Fruit fly (Drosophila melanogaster): Measurements from ENCODE around the gene Snmp1.

Snmp1 gene

DNA sequence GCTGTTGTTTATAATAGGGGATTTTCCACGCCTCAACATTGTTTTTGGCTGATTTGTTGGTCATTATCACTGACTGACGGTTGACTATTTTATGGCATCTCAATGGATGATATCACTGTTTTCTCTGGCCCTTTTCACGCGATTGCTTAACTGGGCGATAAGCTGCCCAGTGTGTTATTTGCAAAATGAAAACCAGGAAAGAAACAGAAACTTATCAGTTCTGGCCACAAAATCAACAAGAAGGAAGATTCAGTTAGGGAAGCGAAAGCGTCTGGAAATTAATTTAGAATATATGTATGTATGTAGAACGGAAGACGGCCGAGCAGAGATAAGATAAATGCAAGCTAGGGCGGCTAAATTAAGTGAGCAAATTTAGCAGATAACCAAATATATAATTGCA is 14.0 kb upstream of the Snmp1 start:
- TF ChIP-seq CG4496 (GFP tag; IDR thresholded peaks at IDR 0.05) (no peak), CG12605 (GFP tag; IDR thresholded peaks at IDR 0.05) (no peak), EcR (GFP tag; optimal IDR thresholded peaks at IDR 0.05) (no peak), CG32121 (GFP tag; IDR thresholded peaks at IDR 0.05) (no peak), Snoo (tag; optimal IDR thresholded peaks at IDR 0.05) (no peak), CG17806 (tag; optimal IDR thresholded peaks at IDR 0.05) (no peak), fd96Ca (GFP tag; IDR thresholded peaks at IDR 0.05) (no peak), CG15710 (tag; optimal IDR thresholded peaks at IDR 0.05) (no peak), Pif1B (GFP tag; optimal IDR thresholded peaks at IDR 0.05) (no peak), CG8301 (tag; optimal IDR thresholded peaks at IDR 0.05) (no peak), CG9948 (tag; optimal IDR thresholded peaks at IDR 0.05) (no peak), CG13204 (GFP tag; optimal IDR thresholded peaks at IDR 0.05) (no peak), CG14655 (GFP tag; optimal IDR thresholded peaks at IDR 0.05) (no peak), rn (GFP tag; IDR thresholded peaks at IDR 0.05) (no peak), Pif1A (GFP tag; optimal IDR thresholded peaks at IDR 0.05) (no peak), CG10348 (GFP tag; IDR thresholded peaks at IDR 0.05) (no peak), gl (tag; optimal IDR thresholded peaks at IDR 0.05) (no peak)

- TF ChIP-seq Snoo (tag; optimal IDR thresholded peaks at IDR 0.05) (no peak), CG4496 (GFP tag; IDR thresholded peaks at IDR 0.05) (peak; percentile 36; the same call in 1 of the 3 replicates), Pif1A (GFP tag; optimal IDR thresholded peaks at IDR 0.05) (no peak), gl (tag; optimal IDR thresholded peaks at IDR 0.05) (no peak)
These were observed 12.4 kb upstream of the Snmp1 start for dm6 chr3R:21180391-21180796.

dm6 chr3R:21179592-21180390 is 11.8 kb upstream of the Snmp1 start:
- no peak for TF ChIP-seq rn (GFP tag; IDR thresholded peaks at IDR 0.05)
- peak; percentile 45 for TF ChIP-seq D1 (tag; optimal IDR thresholded peaks at IDR 0.05)

DNA sequence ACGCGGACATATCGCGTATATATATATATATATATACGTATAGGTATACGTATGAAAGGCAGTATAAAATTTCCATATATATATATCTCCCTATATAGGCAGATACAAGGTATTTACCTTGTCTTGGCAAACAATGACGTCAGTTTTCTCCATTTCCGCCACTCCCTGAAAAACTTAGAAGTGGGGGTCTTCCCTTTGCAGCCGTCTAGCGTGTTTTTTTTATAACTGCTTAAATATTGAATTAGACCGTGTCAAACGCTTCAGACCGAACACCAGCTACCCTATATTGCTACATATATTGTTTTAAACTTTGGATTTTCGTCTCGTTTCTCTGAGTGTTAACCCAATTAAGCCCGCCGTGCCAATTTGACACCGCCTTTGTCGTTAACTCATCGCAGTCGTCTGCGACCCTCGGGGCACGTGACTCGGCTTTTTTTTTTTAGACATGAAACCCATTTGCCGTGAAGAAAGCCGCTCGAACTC is 8.7 kb upstream of the Snmp1 start:
- TF ChIP-seq CG8159 (tag; optimal IDR thresholded peaks at IDR 0.05) (no peak), Pif1A (GFP tag; optimal IDR thresholded peaks at IDR 0.05) (peak; percentile 31)

dm6 chr3R:21169525-21170149 is 1.6 kb upstream of the Snmp1 start:
- TF ChIP-seq Snoo (tag; optimal IDR thresholded peaks at IDR 0.05) (no peak), CG13204 (GFP tag; optimal IDR thresholded peaks at IDR 0.05) (no peak), CG32121 (GFP tag; IDR thresholded peaks at IDR 0.05) (0 out of 2 replicates have a peak, but pooled peaks have one; percentile 41), fd96Ca (GFP tag; IDR thresholded peaks at IDR 0.05) (no peak), Ets98B (GFP tag; IDR thresholded peaks at IDR 0.05) (0 out of 2 replicates have a peak, but pooled peaks have one; percentile 13), CG4496 (GFP tag; IDR thresholded peaks at IDR 0.05) (peak; percentile 55; the same call in 1 of the 3 replicates), CG34367 (tag; optimal IDR thresholded peaks at IDR 0.05) (no peak), CG9948 (tag; optimal IDR thresholded peaks at IDR 0.05) (no peak), CG8159 (tag; optimal IDR thresholded peaks at IDR 0.05) (no peak), CG8301 (tag; optimal IDR thresholded peaks at IDR 0.05) (no peak), CG15710 (tag; optimal IDR thresholded peaks at IDR 0.05) (no peak)

DNA sequence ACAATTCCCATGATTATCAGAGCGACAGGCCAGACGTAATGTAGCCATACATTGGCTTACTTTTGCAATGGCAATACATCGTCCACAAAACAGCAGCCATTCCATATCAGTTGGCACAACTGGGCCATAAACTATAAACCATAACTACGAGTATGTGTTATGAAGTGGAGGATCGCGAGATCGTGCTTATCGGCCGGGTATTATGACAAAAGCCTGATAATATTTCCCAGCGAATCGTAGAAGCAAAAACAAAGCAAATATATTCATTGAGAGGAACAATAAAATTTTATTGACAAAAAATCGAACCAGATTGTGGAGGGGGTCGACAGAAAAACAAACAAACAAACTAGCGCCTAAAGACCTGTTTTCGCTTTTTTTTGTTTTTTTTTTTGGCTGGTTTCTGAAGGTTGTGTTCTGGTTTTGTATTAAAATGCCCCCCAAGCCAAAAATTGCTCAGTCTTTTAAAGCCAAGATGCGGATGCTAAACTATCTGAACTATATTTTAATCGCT is 4.6 kb downstream of the Snmp1 start, which contains the start of gene CG5810:
Gene CG5810, plus strand, starts transcription at position 461 of the 511 bp plus-strand sequence.
- TF ChIP-seq EcR (GFP tag; optimal IDR thresholded peaks at IDR 0.05) (peak; percentile 38), CG34367 (tag; optimal IDR thresholded peaks at IDR 0.05) (peak; percentile 21), CG8301 (tag; optimal IDR thresholded peaks at IDR 0.05) (no peak), CG15710 (tag; optimal IDR thresholded peaks at IDR 0.05) (peak; percentile 10)

- TF ChIP-seq CG12605 (GFP tag; IDR thresholded peaks at IDR 0.05) = no peak
- TF ChIP-seq gl (tag; optimal IDR thresholded peaks at IDR 0.05) = no peak
- TF ChIP-seq CG32121 (GFP tag; IDR thresholded peaks at IDR 0.05) = no peak
- no peak for TF ChIP-seq CG9948 (tag; optimal IDR thresholded peaks at IDR 0.05)
- TF ChIP-seq CG14655 (GFP tag; optimal IDR thresholded peaks at IDR 0.05) = no peak
- no peak for TF ChIP-seq EcR (GFP tag; optimal IDR thresholded peaks at IDR 0.05)
- no peak for TF ChIP-seq Pif1A (GFP tag; optimal IDR thresholded peaks at IDR 0.05)
- no peak for TF ChIP-seq CG8301 (tag; optimal IDR thresholded peaks at IDR 0.05)
- TF ChIP-seq D1 (tag; optimal IDR thresholded peaks at IDR 0.05) = no peak
- no peak for TF ChIP-seq CG34367 (tag; optimal IDR thresholded peaks at IDR 0.05)
- TF ChIP-seq CG8159 (tag; optimal IDR thresholded peaks at IDR 0.05) = no peak
- TF ChIP-seq Snoo (tag; optimal IDR thresholded peaks at IDR 0.05) = no peak
- no peak for TF ChIP-seq CG13204 (GFP tag; optimal IDR thresholded peaks at IDR 0.05)
- TF ChIP-seq CG15710 (tag; optimal IDR thresholded peaks at IDR 0.05) = no peak
- no peak for TF ChIP-seq fd96Ca (GFP tag; IDR thresholded peaks at IDR 0.05)
- no peak for TF ChIP-seq rn (GFP tag; IDR thresholded peaks at IDR 0.05)
- no peak for TF ChIP-seq Pif1B (GFP tag; optimal IDR thresholded peaks at IDR 0.05)
- TF ChIP-seq Ets98B (GFP tag; IDR thresholded peaks at IDR 0.05) = no peak
- TF ChIP-seq CG17806 (tag; optimal IDR thresholded peaks at IDR 0.05) = no peak
- TF ChIP-seq CG4496 (GFP tag; IDR thresholded peaks at IDR 0.05) = no peak
These were observed 6.4 kb downstream of the Snmp1 start for dm6 chr3R:21161620-21162029.

Data from whole organism, pupa.